Fruit fly (Drosophila melanogaster): Measurements from ENCODE around the gene SPARC.

Gene SPARC

dm6 chr3R:26887155-26887554 is 15.4 kb upstream of the SPARC start:
- TF ChIP-seq sage (GFP tag; optimal IDR thresholded peaks at IDR 0.05) (no peak), OdsH (GFP tag; optimal IDR thresholded peaks at IDR 0.05) (no peak), dmrt93B (GFP tag; optimal IDR thresholded peaks at IDR 0.05) (no peak), jim (GFP tag; optimal IDR thresholded peaks at IDR 0.05) (no peak), dl (GFP tag; optimal IDR thresholded peaks at IDR 0.05; ENCODE audit: insufficient read depth in 1 of 2, partially characterized antibody in 2 of 2) (no peak), CG9705 (GFP tag; optimal IDR thresholded peaks at IDR 0.05) (no peak), CG32264 (GFP tag; optimal IDR thresholded peaks at IDR 0.05) (no peak), GATAd (GFP tag; optimal IDR thresholded peaks at IDR 0.05) (no peak), brk (GFP tag; optimal IDR thresholded peaks at IDR 0.05) (no peak), dsf (GFP tag; optimal IDR thresholded peaks at IDR 0.05; ENCODE audit: borderline replicate concordance) (no peak), N (GFP tag; optimal IDR thresholded peaks at IDR 0.05) (no peak), rgr (GFP tag; optimal IDR thresholded peaks at IDR 0.05) (no peak)

dm6 chr3R:26886283-26886689 is 14.5 kb upstream of the SPARC start:
- TF ChIP-seq h (GFP tag; optimal IDR thresholded peaks at IDR 0.05) (peak; percentile 51), br (GFP tag; optimal IDR thresholded peaks at IDR 0.05) (peak; percentile 16), usp (GFP tag; optimal IDR thresholded peaks at IDR 0.05) (no peak), GATAd (GFP tag; optimal IDR thresholded peaks at IDR 0.05) (no peak), tai (GFP tag; optimal IDR thresholded peaks at IDR 0.05) (peak; percentile 2), Hnf4 (GFP tag; optimal IDR thresholded peaks at IDR 0.05) (peak; percentile 16), lola (GFP tag; optimal IDR thresholded peaks at IDR 0.05) (no peak), rgr (GFP tag; optimal IDR thresholded peaks at IDR 0.05) (peak; percentile 74), dmrt93B (GFP tag; optimal IDR thresholded peaks at IDR 0.05) (peak; percentile 52), foxo (GFP tag; optimal IDR thresholded peaks at IDR 0.05) (peak in 1 of 2 experiments; percentile 75), OdsH (GFP tag; optimal IDR thresholded peaks at IDR 0.05) (peak; percentile 72), sv (GFP tag; optimal IDR thresholded peaks at IDR 0.05) (no peak), sage (GFP tag; optimal IDR thresholded peaks at IDR 0.05) (peak; percentile 1), Sp1 (GFP tag; optimal IDR thresholded peaks at IDR 0.05) (peak; percentile 72), CrebA (GFP tag; optimal IDR thresholded peaks at IDR 0.05; ENCODE audit: borderline replicate concordance) (no peak), ey (GFP tag; optimal IDR thresholded peaks at IDR 0.05) (peak; percentile 35), HLH106 (tag; optimal IDR thresholded peaks at IDR 0.05) (peak; percentile 67), dl (GFP tag; optimal IDR thresholded peaks at IDR 0.05; ENCODE audit: insufficient read depth in 1 of 2, partially characterized antibody in 2 of 2) (no peak), psq (GFP tag; optimal IDR thresholded peaks at IDR 0.05) (peak; percentile 74), pan (optimal IDR thresholded peaks at IDR 0.05) (no peak), CG9705 (GFP tag; optimal IDR thresholded peaks at IDR 0.05) (peak; percentile 19), fru (GFP tag; optimal IDR thresholded peaks at IDR 0.05) (peak; percentile 57)

- TF ChIP-seq OdsH (GFP tag; optimal IDR thresholded peaks at IDR 0.05) (no peak), Vsx2 (GFP tag; optimal IDR thresholded peaks at IDR 0.05; ENCODE audit: partially characterized antibody) (no peak), Sp1 (GFP tag; optimal IDR thresholded peaks at IDR 0.05) (no peak), sage (GFP tag; optimal IDR thresholded peaks at IDR 0.05) (no peak), Mio (GFP tag; optimal IDR thresholded peaks at IDR 0.05) (no peak), N (GFP tag; optimal IDR thresholded peaks at IDR 0.05) (no peak), fru (GFP tag; optimal IDR thresholded peaks at IDR 0.05) (no peak), lola (GFP tag; optimal IDR thresholded peaks at IDR 0.05) (no peak), CG9705 (GFP tag; optimal IDR thresholded peaks at IDR 0.05) (no peak), woc (GFP tag; optimal IDR thresholded peaks at IDR 0.05) (no peak), Rel (GFP tag; optimal IDR thresholded peaks at IDR 0.05) (no peak), Rel (tag; optimal IDR thresholded peaks at IDR 0.05) (no peak), pan (optimal IDR thresholded peaks at IDR 0.05) (no peak), Dif (GFP tag; optimal IDR thresholded peaks at IDR 0.05; ENCODE audit: partially characterized antibody) (no peak), GATAd (GFP tag; optimal IDR thresholded peaks at IDR 0.05) (no peak), brk (GFP tag; optimal IDR thresholded peaks at IDR 0.05) (no peak), h (GFP tag; optimal IDR thresholded peaks at IDR 0.05) (no peak), dmrt93B (GFP tag; optimal IDR thresholded peaks at IDR 0.05) (no peak), tai (GFP tag; optimal IDR thresholded peaks at IDR 0.05) (no peak)
Observed at dm6 chr3R:26885192-26885591, 13.4 kb upstream of the SPARC start.

dm6 chr3R:26883015-26883292 is 11.2 kb upstream of the SPARC start:
- TF ChIP-seq Myc (optimal IDR thresholded peaks at IDR 0.05) (no peak), Hr83 (GFP tag; optimal IDR thresholded peaks at IDR 0.05; ENCODE audit: poor library complexity, severe bottlenecking) (no peak), sage (GFP tag; optimal IDR thresholded peaks at IDR 0.05) (no peak), woc (GFP tag; optimal IDR thresholded peaks at IDR 0.05) (no peak), br (GFP tag; optimal IDR thresholded peaks at IDR 0.05) (no peak), N (GFP tag; optimal IDR thresholded peaks at IDR 0.05) (no peak), Dfd (GFP tag; optimal IDR thresholded peaks at IDR 0.05) (no peak), Hr78 (GFP tag; optimal IDR thresholded peaks at IDR 0.05) (no peak), Mio (GFP tag; optimal IDR thresholded peaks at IDR 0.05) (no peak), Vsx2 (GFP tag; optimal IDR thresholded peaks at IDR 0.05; ENCODE audit: partially characterized antibody) (no peak), dsf (GFP tag; optimal IDR thresholded peaks at IDR 0.05; ENCODE audit: borderline replicate concordance) (no peak), CG9705 (GFP tag; optimal IDR thresholded peaks at IDR 0.05) (no peak), lola (GFP tag; optimal IDR thresholded peaks at IDR 0.05) (no peak), h (GFP tag; optimal IDR thresholded peaks at IDR 0.05) (no peak), GATAd (GFP tag; optimal IDR thresholded peaks at IDR 0.05) (no peak), Dif (GFP tag; optimal IDR thresholded peaks at IDR 0.05; ENCODE audit: partially characterized antibody) (no peak), pan (optimal IDR thresholded peaks at IDR 0.05) (no peak), HLH106 (tag; optimal IDR thresholded peaks at IDR 0.05) (no peak), CG32264 (GFP tag; optimal IDR thresholded peaks at IDR 0.05) (no peak), OdsH (GFP tag; optimal IDR thresholded peaks at IDR 0.05) (no peak)
